Fruit fly (Drosophila melanogaster) Kc167 (cell line): ENCODE results near the gene CG9674.

ENCODE experiments used
- Myc ChIP-seq: fragments of >200 bp; optimal IDR thresholded peaks from 2 replicates; lab custom pipeline; 2017; ENCODE audit warnings: missing external identifiers
- Sin3A ChIP-seq: fragments of >200 bp; optimal IDR thresholded peaks from 2 replicates; lab custom pipeline; 2018; ENCODE audit warnings: missing external identifiers
- h ChIP-seq: fragments of >200 bp; optimal IDR thresholded peaks from 3 replicates; lab custom pipeline; 2018; ENCODE audit warnings: missing external identifiers
- insv ChIP-seq: fragments of >200 bp; optimal IDR thresholded peaks from 3 replicates; lab custom pipeline; 2018; ENCODE audit warnings: missing external identifiers
- psq ChIP-seq: fragments of >200 bp; optimal IDR thresholded peaks from 2 replicates; lab custom pipeline; 2017; ENCODE audit warnings: missing external identifiers
- ttk ChIP-seq: sonication (Bioruptor generic); optimal IDR thresholded peaks from 2 replicates; lab custom pipeline; 2017; ENCODE audit warnings: missing external identifiers

Gene CG9674

DNA sequence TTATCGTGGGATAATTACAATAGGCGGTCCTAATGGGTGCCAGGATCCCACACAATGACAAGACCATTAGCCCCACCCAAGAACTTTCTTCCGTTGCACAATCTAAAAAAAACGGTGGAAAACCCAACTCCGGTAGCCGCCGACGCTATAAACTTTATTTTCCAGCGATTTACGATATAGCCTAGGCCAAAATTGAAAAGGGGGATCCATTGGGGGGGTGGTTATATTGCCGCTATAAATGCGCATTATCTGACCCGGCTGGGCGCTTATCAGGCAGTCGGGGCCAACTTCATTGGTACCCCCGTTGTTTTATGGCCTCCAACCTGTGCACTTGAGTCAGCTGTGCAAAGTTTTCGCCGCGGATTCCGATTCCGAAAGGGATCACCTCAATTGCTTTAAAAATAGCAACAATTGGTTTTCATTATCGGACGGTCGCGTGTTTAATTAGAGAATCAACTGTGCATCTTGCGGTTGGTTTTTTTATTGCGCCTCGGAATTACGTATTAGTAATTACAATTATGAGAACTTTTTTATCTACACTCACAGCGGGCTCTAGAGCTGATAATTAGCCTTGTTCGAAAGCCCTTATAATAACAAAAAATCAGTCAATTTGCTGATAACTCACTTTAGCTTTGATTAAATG, 3.7 kb downstream of the CG9674 start:
- no peak for TF ChIP-seq h (lab: Kevin White, UChicago)
- no peak for TF ChIP-seq Sin3A (lab: Kevin White, UChicago)
- TF ChIP-seq ttk (lab: Kevin White, UChicago) = no peak
- no peak for TF ChIP-seq psq (lab: Kevin White, UChicago)
- no peak for TF ChIP-seq insv

DNA sequence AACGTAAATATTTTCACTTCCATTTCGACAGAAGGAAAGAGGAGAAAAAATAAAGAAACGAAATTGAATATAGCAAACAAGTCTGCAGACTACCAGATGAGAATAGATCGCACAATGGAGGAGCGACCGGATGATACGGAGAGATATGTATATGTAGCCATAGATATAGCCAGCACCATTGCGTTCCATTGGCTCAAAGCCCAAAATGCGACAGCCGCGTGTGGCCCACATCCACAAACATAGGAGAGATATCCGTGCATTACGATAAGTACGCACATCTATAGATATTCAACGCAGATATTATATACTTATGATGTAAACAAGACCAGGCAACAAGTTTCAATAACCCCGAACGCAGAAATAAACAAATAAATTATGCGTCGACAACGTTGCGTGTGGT, 4.3 kb downstream of the CG9674 start:
- TF ChIP-seq insv (no peak), Sin3A (lab: Kevin White, UChicago) (no peak), ttk (lab: Kevin White, UChicago) (no peak), h (lab: Kevin White, UChicago) (no peak), Myc (lab: Kevin White, UChicago) (no peak), psq (lab: Kevin White, UChicago) (no peak)

DNA sequence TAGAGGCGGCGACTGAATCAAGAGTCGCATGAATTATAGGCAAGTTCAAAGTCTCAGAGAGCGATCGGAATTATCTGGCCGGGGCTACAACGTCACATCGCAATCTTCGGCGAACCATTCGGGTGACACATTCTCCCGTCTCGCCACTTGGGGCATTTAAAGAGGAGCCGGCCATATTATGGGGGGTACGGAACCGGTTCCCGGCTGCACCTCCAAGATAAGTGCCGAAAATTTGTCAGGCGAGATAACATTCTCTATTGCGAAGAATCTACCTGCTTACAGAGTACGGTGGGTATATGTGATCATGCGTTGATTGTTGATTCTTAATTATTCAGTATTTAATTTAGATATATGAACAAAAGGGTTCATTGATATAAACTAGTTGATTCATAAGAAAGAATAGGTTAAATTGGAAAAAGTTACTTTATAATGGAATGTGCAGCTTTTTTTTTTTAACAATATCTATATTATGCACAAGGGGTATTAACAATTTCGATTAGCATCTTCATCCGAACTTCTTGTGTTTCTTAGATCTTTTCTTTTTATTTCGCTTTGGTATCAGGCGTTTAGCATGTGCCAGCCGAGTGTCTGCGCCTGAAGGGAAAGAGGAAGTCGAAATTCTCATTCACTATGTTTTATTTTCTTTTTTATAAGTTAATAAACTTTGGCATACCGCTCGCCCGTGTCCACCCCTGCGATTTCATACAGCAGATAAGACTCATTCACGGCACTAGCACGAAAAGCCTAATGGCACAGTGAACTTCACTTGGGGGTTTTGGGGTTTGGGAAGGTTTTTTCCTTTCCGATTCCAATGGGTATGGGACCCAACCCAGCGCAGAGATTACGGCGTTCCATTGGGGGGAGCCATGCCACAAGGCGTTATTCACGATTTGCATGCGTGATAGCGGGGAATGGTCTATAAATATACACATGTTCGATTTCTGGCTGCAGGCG, 5.8 kb downstream of the CG9674 start:
- TF ChIP-seq h (lab: Kevin White, UChicago) (no peak), Myc (lab: Kevin White, UChicago) (no peak), insv (no peak), ttk (lab: Kevin White, UChicago) (no peak), psq (lab: Kevin White, UChicago) (no peak), Sin3A (lab: Kevin White, UChicago) (no peak)

- no peak for TF ChIP-seq psq (lab: Kevin White, UChicago)
- no peak for TF ChIP-seq h (lab: Kevin White, UChicago)
- TF ChIP-seq Myc (lab: Kevin White, UChicago) = no peak
- no peak for TF ChIP-seq insv
- TF ChIP-seq Sin3A (lab: Kevin White, UChicago) = no peak
- no peak for TF ChIP-seq ttk (lab: Kevin White, UChicago)
Measured at dm6 chr3L:16800026-16800425, 7.5 kb downstream of the CG9674 start.

- TF ChIP-seq psq (lab: Kevin White, UChicago) (no peak), h (lab: Kevin White, UChicago) (no peak), ttk (lab: Kevin White, UChicago) (no peak), Sin3A (lab: Kevin White, UChicago) (no peak), insv (no peak), Myc (lab: Kevin White, UChicago) (no peak)
Measured at dm6 chr3L:16796603-16797002, 10.9 kb downstream of the CG9674 start.

DNA sequence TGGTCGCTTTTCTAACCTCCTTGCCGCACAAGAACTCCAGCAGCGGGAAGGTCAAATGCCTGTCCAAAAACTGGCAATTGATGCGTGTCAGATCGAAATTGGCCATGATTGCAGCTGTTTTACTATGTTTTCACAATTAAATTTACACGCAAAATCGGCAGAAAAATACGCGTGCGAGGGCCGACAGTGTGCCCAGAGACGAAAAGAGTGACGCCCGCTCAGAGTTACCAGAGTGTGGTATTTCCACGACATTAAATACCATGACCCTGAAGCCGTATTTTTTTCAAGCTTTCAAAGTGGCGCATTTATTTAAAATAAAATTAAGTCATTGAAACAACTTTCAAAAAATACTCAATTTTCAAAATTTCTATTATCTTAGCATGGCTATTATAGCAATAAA, 20.8 kb downstream of the CG9674 start, which contains the start of gene eIF3e:
TSS of gene eIF3e (minus strand) at position 214 of the 400 bp plus-strand sequence.
- TF ChIP-seq Sin3A (lab: Kevin White, UChicago) (no peak), ttk (lab: Kevin White, UChicago) (no peak), insv (no peak), h (lab: Kevin White, UChicago) (no peak), Myc (lab: Kevin White, UChicago) (no peak), psq (lab: Kevin White, UChicago) (no peak)

DNA sequence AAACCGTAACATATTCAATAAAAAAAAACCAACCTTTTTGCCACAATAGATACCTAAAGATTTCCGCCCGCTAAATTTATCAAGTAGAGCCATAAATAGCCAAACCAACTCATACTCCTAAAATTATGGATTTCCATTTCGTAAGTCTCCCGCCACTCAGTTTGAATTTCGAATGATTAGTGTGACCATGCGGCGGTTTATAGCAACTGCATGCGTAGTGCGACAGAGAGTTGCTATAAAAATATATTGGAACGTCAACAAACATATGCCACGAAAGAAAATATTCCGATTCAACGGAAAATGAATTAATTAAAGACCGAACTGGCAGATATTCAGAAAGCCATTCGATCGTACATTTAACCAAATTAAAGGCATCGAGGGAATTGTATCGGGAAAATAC, 24.7 kb downstream of the CG9674 start, which contains the start of gene CG9706:
TSS of gene CG9706 (plus strand) at position 222 of the 400 bp plus-strand sequence.
- TF ChIP-seq insv (no peak), psq (lab: Kevin White, UChicago) (no peak), Sin3A (lab: Kevin White, UChicago) (no peak), h (lab: Kevin White, UChicago) (no peak), ttk (lab: Kevin White, UChicago) (no peak)

dm6 chr3L:16782218-16782763, 25.2 kb downstream of the CG9674 start:
- no peak for TF ChIP-seq Myc (lab: Kevin White, UChicago)
- no peak for TF ChIP-seq ttk (lab: Kevin White, UChicago)

- no peak for TF ChIP-seq h (lab: Kevin White, UChicago)
Measured at dm6 chr3L:16780317-16780716, 27.2 kb downstream of the CG9674 start.

dm6 chr3L:16779704-16780173, 27.8 kb downstream of the CG9674 start, which contains the start of the genes mus302 and CG9705:
TSS of gene mus302 (minus strand) at chr3L:16779736.
TSS of gene CG9705 (plus strand) at chr3L:16780100.
- TF ChIP-seq psq (lab: Kevin White, UChicago) = no peak
- no peak for TF ChIP-seq Sin3A (lab: Kevin White, UChicago)
- TF ChIP-seq Myc (lab: Kevin White, UChicago) = no peak
- TF ChIP-seq insv = no peak
- TF ChIP-seq h (lab: Kevin White, UChicago) = no peak
- TF ChIP-seq ttk (lab: Kevin White, UChicago) = no peak

dm6 chr3L:16772755-16773523, 34.6 kb downstream of the CG9674 start:
- no peak for TF ChIP-seq h (lab: Kevin White, UChicago)
- no peak for TF ChIP-seq Myc (lab: Kevin White, UChicago)
- TF ChIP-seq ttk (lab: Kevin White, UChicago) = no peak
- no peak for TF ChIP-seq insv
- no peak for TF ChIP-seq Sin3A (lab: Kevin White, UChicago)
- no peak for TF ChIP-seq psq (lab: Kevin White, UChicago)
